Worm (Caenorhabditis elegans): ENCODE data around the gene E01G6.1.
A peak's percentile ranks its signal among the peaks of the same experiment; 100 is the strongest.
"Not testable (repeated sequence)": the region's sequence is repeated elsewhere in the genome, so short reads cannot be mapped to it uniquely, and the experiment has no call there.

Gene E01G6.1

DNA sequence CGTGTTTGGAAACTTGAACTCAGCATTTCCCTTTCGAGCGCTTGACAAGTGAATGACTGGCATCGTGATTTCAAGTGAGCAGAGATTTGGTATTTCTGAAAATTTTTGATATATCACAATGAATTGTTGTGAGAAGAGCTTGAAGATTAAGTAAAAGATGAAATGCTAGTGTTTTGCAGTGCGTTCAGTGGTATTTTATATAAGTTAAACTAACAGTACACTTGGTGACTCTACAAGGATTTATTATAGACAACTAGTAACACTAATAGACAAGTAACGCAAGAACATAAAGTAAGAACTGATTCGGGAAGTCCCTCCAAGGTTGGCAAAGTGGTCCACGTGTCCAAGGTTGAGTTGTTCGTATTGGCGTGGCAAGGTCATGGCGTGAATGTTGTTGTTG is 42.1 kb downstream of the E01G6.1 start, which contains the start of gene dot-1.3:
TSS of gene dot-1.3 (minus strand) at position 101 of the 400 bp plus-strand sequence.
- not testable (repeated sequence) for TF ChIP-seq Y48G9A.11 (GFP tag; IDR thresholded peaks at IDR 0.05); lsy-2 (tag; optimal IDR thresholded peaks at IDR 0.05); egl-43 (GFP tag; IDR thresholded peaks at IDR 0.05)

DNA sequence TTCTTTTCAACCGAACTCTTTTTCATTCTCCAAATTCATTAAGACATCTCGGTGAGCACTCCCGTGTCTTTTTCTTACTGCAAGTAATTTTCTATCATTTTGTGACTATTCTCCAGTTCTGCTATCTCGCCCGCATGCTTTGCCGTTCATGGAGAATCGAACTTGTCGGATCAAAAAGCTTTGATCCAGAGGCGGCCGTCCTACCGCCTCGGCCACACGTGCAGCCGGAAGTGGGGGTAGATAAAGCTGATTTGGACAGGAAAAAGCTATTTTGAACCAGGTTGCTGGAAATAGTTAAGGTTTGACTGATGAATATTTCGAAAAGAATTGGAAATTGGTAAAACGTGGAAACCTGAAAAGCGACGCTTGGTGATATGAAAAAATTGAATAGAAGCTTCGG is 43.5 kb downstream of the E01G6.1 start:
- TF ChIP-seq aha-1 (tag) (no peak), lin-29 (GFP tag; IDR thresholded peaks at IDR 0.05) (no peak), arid-1 (GFP tag; conservative IDR thresholded peaks at IDR 0.05) (0 out of 2 replicates have a peak, but pooled peaks have one; percentile 13), D1046.2 (GFP tag; IDR thresholded peaks at IDR 0.05) (0 out of 2 replicates have a peak, but pooled peaks have one; percentile 31), ces-1 (GFP tag; optimal IDR thresholded peaks at IDR 0.05) (no peak), ceh-44 (GFP tag; IDR thresholded peaks at IDR 0.05) (peak; percentile 47; the same call in 1 of the 2 replicates)

DNA sequence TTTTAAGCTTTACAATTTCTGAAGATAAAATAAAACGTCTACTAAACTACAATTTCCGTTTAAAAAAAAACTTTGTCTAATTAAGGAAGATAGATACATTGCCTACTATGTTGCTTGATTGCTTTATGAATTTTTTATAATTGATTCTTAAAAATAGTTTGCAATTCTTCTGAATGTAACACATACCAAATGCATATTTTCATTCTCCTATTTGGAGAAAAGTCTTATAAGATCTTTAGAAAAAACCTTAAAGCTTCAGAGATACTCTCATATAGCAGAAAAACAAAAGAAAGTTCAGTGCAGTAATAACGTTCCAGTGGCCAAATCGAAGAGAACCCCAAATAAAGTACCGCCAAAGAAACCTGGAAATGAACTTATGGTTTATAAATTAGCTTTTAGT is 45.9 kb downstream of the E01G6.1 start, which contains the start of gene phf-32:
TSS of gene phf-32 (plus strand) at position 301 of the 400 bp plus-strand sequence.
- no peak for TF ChIP-seq F49E8.2 (tag; optimal IDR thresholded peaks at IDR 0.05; ENCODE audit: borderline replicate concordance)
- TF ChIP-seq nhr-25 (tag; optimal IDR thresholded peaks at IDR 0.05; ENCODE audit: borderline replicate concordance, insufficient read depth), result no peak
- no peak for TF ChIP-seq nhr-102 (tag; optimal IDR thresholded peaks at IDR 0.05)
- no peak for TF ChIP-seq saeg-2 (GFP tag; IDR thresholded peaks at IDR 0.05)
- TF ChIP-seq php-3 (GFP tag; IDR thresholded peaks at IDR 0.05), result no peak
- TF ChIP-seq nhr-6 (tag; optimal IDR thresholded peaks at IDR 0.05), result no peak
- TF ChIP-seq Y5F2A.4 (GFP tag; optimal IDR thresholded peaks at IDR 0.05), result no peak
- TF ChIP-seq zip-2 (tag; optimal IDR thresholded peaks at IDR 0.05), result no peak
- TF ChIP-seq ctbp-1 (GFP tag; IDR thresholded peaks at IDR 0.05), result no peak
- TF ChIP-seq spr-3 (GFP tag; optimal IDR thresholded peaks at IDR 0.05), result no peak
- TF ChIP-seq nhr-42 (GFP tag; IDR thresholded peaks at IDR 0.05), result no peak
- no peak for TF ChIP-seq ZK546.5 (tag; optimal IDR thresholded peaks at IDR 0.05)
- no peak for TF ChIP-seq Y105C5A.15 (GFP tag; IDR thresholded peaks at IDR 0.05)
- no peak for TF ChIP-seq jun-1 (tag; optimal IDR thresholded peaks at IDR 0.05)
- no peak for TF ChIP-seq nhr-10 (tag; optimal IDR thresholded peaks at IDR 0.05)
- TF ChIP-seq unc-130 (GFP tag; optimal IDR thresholded peaks at IDR 0.05), result no peak
- no peak for TF ChIP-seq fkh-10 (GFP tag; optimal IDR thresholded peaks at IDR 0.05)
- no peak for TF ChIP-seq arid-1 (GFP tag; conservative IDR thresholded peaks at IDR 0.05)
- TF ChIP-seq aly-2 (tag; optimal IDR thresholded peaks at IDR 0.05), result no peak
- no peak for TF ChIP-seq Y48G9A.11 (GFP tag; IDR thresholded peaks at IDR 0.05)

DNA sequence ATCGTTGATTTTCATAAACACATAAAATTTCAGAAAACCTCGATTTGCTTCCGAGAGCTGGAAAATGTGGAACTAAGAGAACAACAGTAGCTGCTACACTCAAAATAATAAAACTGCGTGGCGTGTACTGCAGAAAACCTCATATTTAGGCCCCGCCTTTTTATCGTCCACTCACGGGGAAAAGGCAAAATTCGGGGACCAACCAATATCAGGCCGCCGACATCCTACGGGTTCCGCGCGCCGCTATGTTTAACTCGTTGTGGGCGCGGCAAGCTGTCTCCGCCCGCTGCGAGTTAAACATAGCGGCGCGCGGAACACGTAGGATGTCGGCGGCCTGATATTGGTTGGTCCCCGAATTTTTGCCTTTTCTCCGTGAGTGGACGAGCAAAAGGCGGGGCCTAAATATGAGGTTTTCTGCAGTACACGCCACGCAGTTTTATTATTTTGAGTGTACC is 47.4 kb downstream of the E01G6.1 start, which contains the start of gene F17A2.16:
TSS of gene F17A2.16 (plus strand) at position 405 of the 455 bp plus-strand sequence.
- TF ChIP-seq unc-62 (GFP tag; optimal IDR thresholded peaks at IDR 0.05 in 1 of 2), result peak in 1 of 2 experiments; percentile 54
- not testable (repeated sequence) for TF ChIP-seq unc-62 (tag; optimal IDR thresholded peaks at IDR 0.05)
- peak; percentile 82 for TF ChIP-seq snpc-1.2 (GFP tag; IDR thresholded peaks at IDR 0.05)

DNA sequence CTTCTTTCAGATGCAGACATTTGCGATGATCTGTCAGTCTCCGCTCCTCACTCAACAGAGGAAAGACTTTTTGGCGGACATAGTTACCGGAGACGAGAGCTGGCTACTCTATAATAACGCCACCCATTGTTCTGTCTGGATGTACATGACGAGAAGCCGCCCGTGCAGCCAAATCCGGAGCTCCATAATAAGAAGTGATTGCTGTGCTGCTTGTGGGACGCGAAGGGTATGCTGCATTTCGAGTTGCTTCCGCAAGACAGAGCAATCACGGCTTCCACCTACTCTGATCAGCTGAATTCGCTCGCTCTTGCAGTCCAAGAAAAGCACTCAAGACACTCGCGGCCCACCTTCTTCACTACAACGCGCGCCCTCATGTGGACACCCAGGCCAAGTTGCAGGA is 53.1 kb downstream of the E01G6.1 start:
- peak; percentile 59; the same call in 1 of the 2 replicates for TF ChIP-seq mxl-2 (GFP tag; conservative IDR thresholded peaks at IDR 0.05)
- no peak for TF ChIP-seq ceh-82 (tag; optimal IDR thresholded peaks at IDR 0.05)
- TF ChIP-seq fkh-10 (GFP tag; optimal IDR thresholded peaks at IDR 0.05), result no peak
- 0 out of 2 replicates have a peak, but pooled peaks have one; percentile 5 for TF ChIP-seq madf-9 (GFP tag; conservative IDR thresholded peaks at IDR 0.05)

Measured in whole organism, L4 larva.